Worm (Caenorhabditis elegans) whole organism, L2 larva: Measurements from ENCODE around the gene C02G6.3.

Source experiments
- C34F6.9 ChIP-seq: fragments of 150-350 bp; optimal IDR thresholded peaks from 2 replicates; lab custom pipeline; 2014; ENCODE audit warnings: missing biosample characterization, missing genetic modification characterization
- lin-39 ChIP-seq: fragments of 150-350 bp; optimal IDR thresholded peaks from 2 replicates; lab custom pipeline; 2014; ENCODE audit warnings: missing biosample characterization, missing genetic modification reagents, missing genetic modification characterization
- lsy-2 ChIP-seq, 2 experiments: fragments of 150-350 bp in 1 of 2; sonication (generic microtip) in 1 of 2; optimal IDR thresholded peaks; 2 replicates each; lab custom pipeline; 2014 to 2017; ENCODE audit warnings: missing biosample characterization in 2 of 2, missing genetic modification characterization in 2 of 2
- nhr-77 ChIP-seq: fragments of 150-350 bp; optimal IDR thresholded peaks from 2 replicates; lab custom pipeline; 2014; ENCODE audit warnings: missing biosample characterization, missing genetic modification characterization
- zag-1 ChIP-seq: fragments of 150-350 bp; optimal IDR thresholded peaks from 2 replicates; lab custom pipeline; 2014; ENCODE audit warnings: missing biosample characterization, missing genetic modification characterization
- ztf-1 ChIP-seq: fragments of 200-800 bp; sonication (Bioruptor generic); conservative IDR thresholded peaks from 2 replicates; pipeline ENCODE4 v1.3.6; 2022; ENCODE audit warnings: missing genetic modification characterization, missing compliant biosample characterization
- ztf-4 ChIP-seq: fragments of 150-350 bp; optimal IDR thresholded peaks from 2 replicates; lab custom pipeline; 2014; ENCODE audit warnings: missing biosample characterization, missing genetic modification characterization

ce11 chrV:5922236-5922635, 42.1 kb downstream of the C02G6.3 start, which contains the start of gene srsx-18:
- TF ChIP-seq lsy-2 (tag; optimal IDR thresholded peaks at IDR 0.05; lab: Kevin White, UChicago): no peak
- no peak for TF ChIP-seq ztf-1 (GFP tag; lab: Robert Waterston, UW)
- no peak for TF ChIP-seq nhr-77 (tag; lab: Kevin White, UChicago)
- TF ChIP-seq lin-39 (tag; lab: Kevin White, UChicago): no peak
- TF ChIP-seq C34F6.9 (tag; lab: Kevin White, UChicago): no peak
- no peak for TF ChIP-seq zag-1 (tag; lab: Kevin White, UChicago)
- TF ChIP-seq ztf-4 (tag; lab: Kevin White, UChicago): no peak
